Worm (Caenorhabditis elegans): ENCODE measurements around the gene kin-20.

ce11 chrX:15321217-15321616 lies 43.7 kb upstream of the kin-20 start:
- TF ChIP-seq nhr-237 (tag; optimal IDR thresholded peaks at IDR 0.05): no peak
- TF ChIP-seq ceh-39 (tag; optimal IDR thresholded peaks at IDR 0.05): no peak
- TF ChIP-seq lin-13 (tag; optimal IDR thresholded peaks at IDR 0.05): no peak
- no peak for TF ChIP-seq snpc-4 (tag; optimal IDR thresholded peaks at IDR 0.05)
- TF ChIP-seq M03D4.4 (tag; optimal IDR thresholded peaks at IDR 0.05): no peak
- no peak for TF ChIP-seq ceh-83 (GFP tag; optimal IDR thresholded peaks at IDR 0.05)
- TF ChIP-seq nhr-76 (tag; optimal IDR thresholded peaks at IDR 0.05): no peak
- no peak for TF ChIP-seq elt-3 (tag; optimal IDR thresholded peaks at IDR 0.05)
- no peak for TF ChIP-seq blmp-1 (tag; optimal IDR thresholded peaks at IDR 0.05)

All from whole organism, mixed stage, embryonic.